Fruit fly (Drosophila melanogaster) whole organism: Measurements from ENCODE around the gene park.

Experiments used
- CG8478 ChIP-seq: fragments of >200 bp; optimal IDR thresholded peaks from 2 replicates; lab custom pipeline; 2018; ENCODE audit warnings: inconsistent platforms
- Dll ChIP-seq: fragments of >200 bp; optimal IDR thresholded peaks from 2 replicates; lab custom pipeline; 2017
- psq ChIP-seq: fragments of >200 bp; optimal IDR thresholded peaks from 2 replicates; lab custom pipeline; 2017
- usp ChIP-seq: fragments of >200 bp; optimal IDR thresholded peaks from 2 replicates; lab custom pipeline; 2017; ENCODE audit warnings: missing biosample characterization, missing genetic modification characterization, mixed read lengths

DNA sequence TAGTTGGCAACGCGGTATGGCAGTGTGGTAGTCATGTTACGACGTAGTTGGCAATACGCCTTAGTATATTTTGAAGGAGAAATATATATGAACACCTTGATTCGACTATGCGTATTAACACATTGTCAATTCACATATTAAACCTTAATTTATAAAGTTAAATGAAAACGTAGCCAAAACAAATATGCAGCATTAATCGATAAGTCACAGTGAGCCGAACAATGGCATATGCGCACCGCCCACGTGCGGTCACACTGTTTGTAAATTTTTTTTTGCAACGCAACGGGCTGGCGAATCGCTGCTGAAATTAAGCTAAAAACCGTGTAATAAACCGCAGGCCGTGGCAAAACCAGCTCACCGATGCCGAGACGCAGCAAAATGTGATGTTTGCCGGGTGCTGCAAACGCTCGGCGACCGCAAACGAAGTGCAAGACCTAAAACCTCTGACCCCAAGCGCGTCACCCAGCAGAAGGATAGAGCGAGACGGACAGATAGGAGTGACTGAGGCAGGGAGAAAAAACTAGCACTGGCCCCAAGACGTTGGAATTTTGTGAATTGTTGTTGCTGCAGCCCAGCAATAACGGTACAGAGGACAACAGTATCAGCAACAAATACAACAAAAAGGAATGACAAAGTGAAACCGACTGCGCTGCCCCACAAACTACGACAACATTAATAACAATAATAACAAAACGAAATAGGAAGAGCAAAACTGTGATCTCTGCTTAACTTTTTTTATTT is 21.0 kb downstream of the park start:
- TF ChIP-seq Dll (lab: Kevin White, UChicago) (no peak), CG8478 (no peak), psq (lab: Kevin White, UChicago) (no peak), usp (GFP tag; lab: Kevin White, UChicago) (no peak)
